Worm (Caenorhabditis elegans) whole organism, L1 larva: ENCODE results near the gene K10H10.9.

Experiments
- ama-1 ChIP-seq: fragments of 150-350 bp; optimal IDR thresholded peaks from 2 replicates; lab custom pipeline; 2014
- mab-9 ChIP-seq: fragments of 200-800 bp; sonication (Bioruptor generic); IDR thresholded peaks from 2 replicates; pipeline ENCODE4 v1.3.6; 2022; ENCODE audit warnings: missing genetic modification reagents, missing genetic modification characterization, missing compliant biosample characterization

- no peak for TF ChIP-seq mab-9
- no peak for TF ChIP-seq ama-1 (lab: Kevin White, UChicago)
Observed at ce11 chrII:14522037-14522436, 7.1 kb upstream of the K10H10.9 start, which contains the start of gene btb-19.
